Fruit fly (Drosophila melanogaster): ENCODE measurements around the gene Zip89B.

The Zip89B gene

DNA sequence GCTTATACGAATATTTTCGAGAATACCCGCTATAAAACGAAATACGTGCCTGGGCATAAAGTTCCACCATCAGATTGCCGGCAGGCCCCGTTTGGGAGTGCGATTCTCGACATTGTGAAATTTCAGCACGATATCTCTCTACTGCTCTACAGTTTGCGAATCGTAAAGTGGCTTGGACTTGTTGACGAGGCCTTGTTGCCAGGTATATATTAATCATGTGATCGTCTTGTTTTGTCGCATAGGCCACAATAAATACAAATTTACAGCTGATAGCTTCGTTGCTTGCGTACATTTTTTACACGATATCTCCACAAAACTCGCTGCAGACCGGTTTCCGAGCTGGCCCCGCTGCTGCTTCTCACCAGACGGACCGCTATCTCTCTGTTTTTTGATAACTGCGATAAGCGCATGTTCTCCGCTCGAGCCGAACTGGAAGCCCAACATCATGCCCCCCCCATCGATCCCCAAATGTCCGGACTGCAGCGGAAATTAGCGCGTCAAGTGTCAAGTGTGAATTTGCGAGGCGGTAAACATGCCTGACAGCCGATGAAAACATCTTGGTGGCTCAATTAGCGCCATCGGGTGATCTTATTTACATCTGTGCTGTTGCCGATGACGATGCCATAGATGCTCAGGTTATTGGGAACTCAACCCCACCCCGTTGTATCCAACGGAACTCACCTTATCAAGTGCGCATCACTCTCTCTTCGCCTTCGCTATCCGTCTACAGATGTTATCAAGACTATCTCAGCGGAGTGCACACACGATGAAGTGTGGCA, 3.9 kb downstream of the Zip89B start:
- no peak for TF ChIP-seq CG17801 (GFP tag; optimal IDR thresholded peaks at IDR 0.05; ENCODE audit: partially characterized antibody)

DNA sequence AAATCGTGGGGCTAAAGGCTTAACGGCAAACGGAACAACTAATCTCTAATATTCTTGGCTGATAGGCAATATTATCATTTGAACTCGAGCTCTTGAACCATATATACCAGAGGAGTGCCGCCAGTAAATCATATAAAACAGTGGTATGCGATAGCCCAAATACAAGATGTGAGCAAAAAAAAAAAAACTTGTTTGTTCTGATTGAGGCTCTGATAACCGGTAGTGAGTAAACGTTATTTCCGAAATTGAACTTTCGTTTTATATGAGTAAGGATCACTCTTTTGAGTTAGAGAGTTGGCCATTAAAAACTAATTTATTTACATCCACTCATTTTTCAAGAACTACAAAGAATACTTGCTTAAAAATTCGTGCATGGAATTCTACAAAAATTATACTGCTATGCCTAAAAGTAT, 4.5 kb downstream of the Zip89B start:
- no peak for TF ChIP-seq CG17801 (GFP tag; optimal IDR thresholded peaks at IDR 0.05; ENCODE audit: partially characterized antibody)

DNA sequence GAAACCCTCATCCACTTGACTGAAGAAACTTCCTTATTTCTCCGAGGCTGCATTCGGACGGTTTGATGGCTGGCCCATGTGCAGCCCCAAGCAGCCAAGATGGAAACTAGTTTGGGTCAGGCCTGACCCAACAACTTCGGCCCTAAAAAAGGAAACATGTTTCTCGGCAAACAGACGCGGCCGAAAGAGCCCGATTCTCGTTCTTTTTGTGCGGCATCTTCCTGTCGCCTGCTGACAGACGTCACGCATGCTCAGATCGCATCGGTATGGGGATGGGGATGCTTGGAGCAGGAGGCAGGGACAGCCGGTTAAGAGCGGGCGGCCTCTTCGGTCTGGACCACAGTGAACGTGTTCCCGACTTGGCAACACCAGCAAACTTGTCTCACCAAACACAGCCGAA, 11.2 kb downstream of the Zip89B start:
- TF ChIP-seq CG17801 (GFP tag; optimal IDR thresholded peaks at IDR 0.05; ENCODE audit: partially characterized antibody): no peak

DNA sequence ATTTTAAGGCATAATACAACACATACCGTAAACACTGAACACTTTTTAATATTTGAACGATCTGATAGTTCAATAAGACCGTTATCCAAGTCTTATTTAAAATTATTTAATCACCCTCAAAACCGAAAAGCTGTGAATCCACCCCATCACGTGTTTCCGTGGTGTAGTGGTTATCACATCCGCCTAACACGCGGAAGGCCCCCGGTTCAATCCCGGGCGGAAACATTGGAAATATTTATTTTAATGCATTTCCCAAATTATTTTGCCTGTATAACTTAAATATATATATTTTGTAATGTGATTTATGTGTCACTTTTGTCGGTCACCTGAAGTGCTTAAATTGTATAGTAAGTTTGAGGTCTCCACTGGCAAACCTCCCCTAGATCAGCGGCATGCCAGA, 16.0 kb downstream of the Zip89B start, which contains the start of gene CG44044:
TSS of gene CG44044 (plus strand) at position 301 of the 400 bp plus-strand sequence.
- no peak for TF ChIP-seq CG17801 (GFP tag; optimal IDR thresholded peaks at IDR 0.05; ENCODE audit: partially characterized antibody)

DNA sequence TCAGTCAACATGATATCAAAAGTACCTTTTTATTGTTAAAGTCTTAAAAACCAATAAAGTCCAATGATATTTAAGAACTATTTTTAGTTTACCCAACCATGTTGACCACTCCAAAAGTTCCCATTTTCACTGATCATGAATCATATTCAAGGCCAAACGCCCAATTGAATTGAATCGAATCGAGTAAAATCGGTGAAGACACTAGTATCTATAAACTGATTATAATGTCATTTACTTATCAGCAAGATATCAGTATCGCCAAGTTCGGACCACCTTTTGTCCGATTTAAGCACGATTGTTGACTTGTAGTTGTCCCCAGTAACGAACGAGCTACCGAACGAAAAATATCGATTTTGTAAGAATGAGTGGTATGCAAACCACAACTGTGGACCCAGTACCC, 17.5 kb downstream of the Zip89B start, which contains the start of gene CG6901:
TSS of gene CG6901 (plus strand) at position 323 of the 400 bp plus-strand sequence.
- no peak for TF ChIP-seq CG17801 (GFP tag; optimal IDR thresholded peaks at IDR 0.05; ENCODE audit: partially characterized antibody)

DNA sequence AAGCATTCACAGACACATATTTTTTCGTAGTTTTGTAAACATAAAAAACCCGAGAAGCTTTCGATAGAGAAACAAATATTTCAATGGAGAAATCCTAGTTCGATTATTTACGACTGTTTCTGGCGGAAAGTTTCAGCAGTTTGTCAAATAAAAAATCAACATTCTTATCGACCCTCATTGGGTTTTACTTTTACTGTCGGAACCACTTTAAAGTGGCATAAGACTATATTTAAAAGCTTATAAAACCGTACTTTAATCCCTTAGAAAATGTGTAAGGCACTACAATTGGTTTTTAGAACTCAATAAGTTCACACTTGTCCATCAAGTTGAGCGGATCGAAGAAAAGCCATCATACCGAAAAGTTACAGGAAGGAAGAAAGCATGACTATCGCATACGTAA, 19.6 kb downstream of the Zip89B start, which contains the start of gene CG17929:
TSS of gene CG17929 (plus strand) at position 301 of the 400 bp plus-strand sequence.
- TF ChIP-seq CG17801 (GFP tag; optimal IDR thresholded peaks at IDR 0.05; ENCODE audit: partially characterized antibody): no peak

- no peak for TF ChIP-seq CG17801 (GFP tag; optimal IDR thresholded peaks at IDR 0.05; ENCODE audit: partially characterized antibody)
These were observed 22.0 kb downstream of the Zip89B start, which contains the start of gene CG17930 for dm6 chr3R:16327549-16327948. Gene CG17930, plus strand, starts transcription at chr3R:16327849.

- TF ChIP-seq CG17801 (GFP tag; optimal IDR thresholded peaks at IDR 0.05; ENCODE audit: partially characterized antibody): no peak
These were observed 24.2 kb downstream of the Zip89B start for dm6 chr3R:16329797-16330196.

dm6 chr3R:16331809-16332343, 26.3 kb downstream of the Zip89B start:
- TF ChIP-seq CG17801 (GFP tag; optimal IDR thresholded peaks at IDR 0.05; ENCODE audit: partially characterized antibody): no peak

DNA sequence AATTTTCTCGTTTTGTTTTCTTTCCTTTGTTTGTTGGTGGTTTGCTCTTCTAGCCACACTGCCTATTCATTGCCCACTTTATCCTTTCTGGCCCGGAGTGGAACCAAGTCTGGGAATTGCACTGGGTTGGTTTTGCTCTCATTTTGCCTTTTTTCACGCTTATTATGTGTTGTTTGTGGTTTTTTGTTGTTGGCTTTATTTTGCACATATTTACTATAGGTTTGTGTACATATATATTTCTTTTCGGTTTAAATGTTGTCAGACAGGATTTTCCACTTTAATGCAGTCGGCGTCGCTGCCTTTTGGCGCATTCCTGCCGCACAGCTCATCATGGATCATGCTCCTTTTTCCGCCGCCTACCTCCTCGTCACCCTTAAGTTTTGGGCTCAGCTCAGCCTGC, 28.8 kb downstream of the Zip89B start:
- TF ChIP-seq CG17801 (GFP tag; optimal IDR thresholded peaks at IDR 0.05; ENCODE audit: partially characterized antibody): no peak

DNA sequence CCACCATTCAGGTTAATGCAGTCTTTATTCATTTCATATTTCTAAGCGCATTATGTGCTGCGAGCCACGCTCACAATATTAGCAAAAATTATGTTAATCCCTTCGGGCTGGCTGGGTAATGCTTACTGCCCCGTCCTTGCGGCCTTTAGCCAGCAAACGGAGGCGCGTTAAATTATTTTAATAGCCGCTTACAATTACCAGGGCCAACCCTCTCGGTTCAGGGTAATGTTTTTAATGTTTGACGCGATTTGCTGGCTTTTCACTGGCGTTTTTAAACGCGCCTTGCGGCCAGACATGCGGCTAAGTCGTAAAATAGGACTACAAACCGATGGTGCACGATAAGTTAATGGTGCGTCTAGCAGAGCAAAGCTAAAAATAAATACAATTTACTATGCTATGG, 29.2 kb downstream of the Zip89B start:
- no peak for TF ChIP-seq CG17801 (GFP tag; optimal IDR thresholded peaks at IDR 0.05; ENCODE audit: partially characterized antibody)

DNA sequence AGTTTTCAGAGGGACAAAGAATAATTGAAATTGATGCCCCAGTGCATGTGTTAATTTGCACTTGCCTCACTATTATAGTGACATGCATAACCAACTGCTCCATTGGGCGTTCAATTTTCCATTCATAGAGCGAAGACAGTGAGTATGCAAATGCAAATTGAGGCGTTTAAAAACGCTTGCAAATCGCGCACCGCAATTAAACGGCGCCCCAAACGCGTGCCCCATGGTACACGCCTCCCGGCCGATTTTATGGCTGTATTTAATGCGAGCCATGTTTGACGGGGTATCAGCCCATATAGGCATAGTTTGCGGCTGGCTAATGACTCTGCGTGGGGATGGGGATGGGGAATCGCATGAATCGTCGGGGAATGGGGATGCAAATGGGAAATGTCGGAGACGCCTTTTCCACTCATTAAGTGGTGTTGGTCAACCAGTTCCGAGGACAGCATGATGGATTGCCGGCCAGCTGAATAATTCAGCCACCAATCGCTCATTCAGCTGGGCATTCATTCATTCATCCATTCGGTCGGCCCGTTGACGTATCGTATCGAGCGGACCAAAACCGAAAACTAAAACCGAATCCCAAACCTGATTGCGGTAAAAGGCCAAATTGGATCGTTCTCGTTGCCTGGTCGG, 30.0 kb downstream of the Zip89B start:
- no peak for TF ChIP-seq CG17801 (GFP tag; optimal IDR thresholded peaks at IDR 0.05; ENCODE audit: partially characterized antibody)

DNA sequence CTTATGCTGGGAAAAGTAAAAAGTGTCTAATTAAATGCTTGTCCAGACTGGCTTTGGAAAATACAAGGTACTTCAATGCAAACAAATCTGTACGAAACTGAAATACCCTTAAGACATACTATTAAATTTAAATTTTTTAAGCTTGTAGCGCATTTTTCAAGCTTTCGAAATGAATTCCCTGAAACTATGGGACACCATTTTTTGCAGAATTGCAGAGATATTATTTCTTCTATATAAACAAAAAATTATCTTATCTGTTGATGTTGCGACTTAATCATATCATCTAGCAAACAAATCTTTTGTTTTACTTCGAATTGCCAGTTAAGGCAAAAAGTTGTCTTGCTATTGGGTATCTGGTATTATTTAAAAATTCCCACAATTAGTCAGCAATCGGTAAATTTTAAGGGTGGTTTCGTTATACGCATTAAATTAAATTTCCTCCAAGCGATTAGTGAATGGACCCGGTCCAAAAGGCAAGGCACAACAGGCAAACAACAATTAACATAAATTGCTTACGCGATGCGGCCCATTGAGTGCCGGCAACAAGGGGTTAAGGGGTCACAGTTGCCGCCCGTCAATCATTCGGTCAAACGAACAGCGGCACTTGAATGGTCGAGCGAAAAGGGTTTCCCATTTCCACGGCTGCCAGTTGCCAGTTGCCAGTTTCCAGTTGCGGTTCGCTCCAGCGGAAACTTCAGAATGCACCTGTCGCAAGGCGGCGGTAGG, 30.9 kb downstream of the Zip89B start:
- TF ChIP-seq CG17801 (GFP tag; optimal IDR thresholded peaks at IDR 0.05; ENCODE audit: partially characterized antibody): no peak

DNA sequence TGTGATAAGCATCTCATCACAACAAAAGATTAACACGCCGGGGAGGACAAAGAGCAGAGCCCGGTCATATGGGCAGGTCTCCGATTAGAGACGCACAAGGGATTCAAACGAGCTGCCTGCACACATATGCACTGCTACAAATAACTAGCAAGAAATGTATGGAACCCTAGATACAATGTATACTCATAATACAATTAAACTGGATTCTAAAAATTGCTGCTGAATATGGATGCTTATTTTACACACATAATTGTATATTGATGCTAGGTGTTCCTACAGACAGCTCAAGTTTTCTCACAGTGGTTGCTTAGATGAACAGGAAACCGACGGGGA, 31.5 kb downstream of the Zip89B start:
- TF ChIP-seq CG17801 (GFP tag; optimal IDR thresholded peaks at IDR 0.05; ENCODE audit: partially characterized antibody): no peak

DNA sequence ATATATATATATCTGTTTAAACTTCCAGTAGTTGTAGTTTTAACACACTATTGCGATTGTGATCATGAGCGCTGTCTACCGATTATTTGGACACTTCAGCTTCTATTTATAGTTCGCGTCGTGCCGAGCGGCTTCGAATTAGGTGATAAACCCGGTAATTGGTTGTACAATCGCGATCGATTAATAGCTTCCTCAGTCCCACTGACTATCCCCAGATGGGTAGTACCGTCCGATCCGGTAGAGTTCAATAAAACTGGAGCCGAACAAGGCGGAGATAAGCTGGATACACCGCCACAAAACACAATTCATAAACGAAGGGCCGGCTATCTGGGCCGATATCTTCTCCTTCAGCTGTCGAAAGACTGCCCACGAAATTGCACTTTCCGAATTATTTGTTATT, 32.3 kb downstream of the Zip89B start:
- no peak for TF ChIP-seq CG17801 (GFP tag; optimal IDR thresholded peaks at IDR 0.05; ENCODE audit: partially characterized antibody)

Measured in ovary, adult (tissue).